Fruit fly (Drosophila melanogaster) S2 (cell line): ENCODE data around the gene Desat2.

ENCODE experiments used
- CG8478 ChIP-seq: fragments of >200 bp; optimal IDR thresholded peaks from 2 replicates; lab custom pipeline; 2018
- CTCF ChIP-seq, 2 experiments: fragments of >200 bp; optimal IDR thresholded peaks; 2 replicates each; lab custom pipeline; 2018

- TF ChIP-seq CG8478 (lab: Kevin White, UChicago) (no peak), CTCF (optimal IDR thresholded peaks at IDR 0.05; lab: Kevin White, UChicago) (no peak)
Measured at dm6 chr3R:12456370-12456940, 20.4 kb downstream of the Desat2 start, which contains the start of gene trus.
